Fruit fly (Drosophila melanogaster): Measurements from ENCODE around the gene naz.
A peak's percentile ranks its signal among the peaks of the same experiment; 100 is the strongest.

The naz gene

dm6 chr3R:18298298-18298899 lies 30.3 kb downstream of the naz start (continued):
- TF ChIP-seq Gug (GFP tag; IDR thresholded peaks at IDR 0.05): 0 out of 4 replicates have a peak, but pooled peaks have one; percentile 9
- TF ChIP-seq CG14014 (GFP tag; IDR thresholded peaks at IDR 0.05): no peak
- peak; percentile 60; the same call in 2 of the 4 replicates for TF ChIP-seq chinmo (GFP tag; IDR thresholded peaks at IDR 0.05; ENCODE audit: partially characterized antibody)

- TF ChIP-seq CG7357 (GFP tag; IDR thresholded peaks at IDR 0.05) (no peak), unpg (GFP tag; optimal IDR thresholded peaks at IDR 0.05) (peak; percentile 22), aop (GFP tag; IDR thresholded peaks at IDR 0.05) (no peak), emc (GFP tag; optimal IDR thresholded peaks at IDR 0.05) (no peak), CG18011 (GFP tag; optimal IDR thresholded peaks at IDR 0.05) (no peak), bsh (GFP tag; optimal IDR thresholded peaks at IDR 0.05) (peak in 1 of 2 experiments; percentile 51), trh (GFP tag; optimal IDR thresholded peaks at IDR 0.05) (no peak), ken (GFP tag; IDR thresholded peaks at IDR 0.05) (0 out of 3 replicates have a peak, but pooled peaks have one; percentile 55), CG17612 (GFP tag; IDR thresholded peaks at IDR 0.05) (no peak), CG11456 (GFP tag; IDR thresholded peaks at IDR 0.05) (no peak), gsb-n (tag; optimal IDR thresholded peaks at IDR 0.05) (no peak), Optix (GFP tag; IDR thresholded peaks at IDR 0.05) (peak; percentile 28; the same call in 1 of the 3 replicates), phol (tag; optimal IDR thresholded peaks at IDR 0.05) (peak; percentile 9), Dbx (GFP tag; IDR thresholded peaks at IDR 0.05) (no peak), mam (GFP tag; optimal IDR thresholded peaks at IDR 0.05) (no peak), CG13894 (tag; optimal IDR thresholded peaks at IDR 0.05) (no peak), CG10267 (tag; optimal IDR thresholded peaks at IDR 0.05) (no peak), CG7839 (tag; optimal IDR thresholded peaks at IDR 0.05) (no peak), Trl (optimal IDR thresholded peaks at IDR 0.05) (no peak), Trl (GFP tag; optimal IDR thresholded peaks at IDR 0.05) (no peak), nau (GFP tag; optimal IDR thresholded peaks at IDR 0.05) (no peak), ranshi (GFP tag; IDR thresholded peaks at IDR 0.05) (0 out of 2 replicates have a peak, but pooled peaks have one; percentile 34), Side (GFP tag; optimal IDR thresholded peaks at IDR 0.05) (no peak), dmrt11E (tag; optimal IDR thresholded peaks at IDR 0.05) (no peak), zen2 (GFP tag; IDR thresholded peaks at IDR 0.05; ENCODE audit: partially characterized antibody) (0 out of 3 replicates have a peak, but pooled peaks have one; percentile 19), CG42726 (GFP tag; IDR thresholded peaks at IDR 0.05; ENCODE audit: partially characterized antibody) (no peak), bcd (GFP tag; optimal IDR thresholded peaks at IDR 0.05) (no peak), Sox100B (GFP tag; optimal IDR thresholded peaks at IDR 0.05) (no peak), CG11695 (GFP tag; IDR thresholded peaks at IDR 0.05) (0 out of 3 replicates have a peak, but pooled peaks have one; percentile 12), chif (GFP tag; optimal IDR thresholded peaks at IDR 0.05) (peak in 1 of 2 experiments; percentile 3), klu (GFP tag; IDR thresholded peaks at IDR 0.05) (no peak), p53 (GFP tag; optimal IDR thresholded peaks at IDR 0.05) (no peak), CG9876 (GFP tag; optimal IDR thresholded peaks at IDR 0.05) (no peak), nmo (GFP tag; optimal IDR thresholded peaks at IDR 0.05) (peak; percentile 21), wor (GFP tag; IDR thresholded peaks at IDR 0.05) (no peak), btn (GFP tag; optimal IDR thresholded peaks at IDR 0.05) (no peak), CG18262 (tag; optimal IDR thresholded peaks at IDR 0.05) (peak; percentile 22), CG8765 (GFP tag; IDR thresholded peaks at IDR 0.05) (no peak), Bdp1 (GFP tag; optimal IDR thresholded peaks at IDR 0.05) (no peak), CG15269 (tag; optimal IDR thresholded peaks at IDR 0.05) (no peak), lab (GFP tag; optimal IDR thresholded peaks at IDR 0.05) (peak; percentile 37), CG2875 (GFP tag; optimal IDR thresholded peaks at IDR 0.05) (no peak), jumu (GFP tag; optimal IDR thresholded peaks at IDR 0.05) (peak; percentile 0)
Measured at dm6 chr3R:18297444-18298297, 31.1 kb downstream of the naz start.

Data from whole organism, embryonic.